Fruit fly (Drosophila melanogaster): ENCODE results near the gene sty.

DNA sequence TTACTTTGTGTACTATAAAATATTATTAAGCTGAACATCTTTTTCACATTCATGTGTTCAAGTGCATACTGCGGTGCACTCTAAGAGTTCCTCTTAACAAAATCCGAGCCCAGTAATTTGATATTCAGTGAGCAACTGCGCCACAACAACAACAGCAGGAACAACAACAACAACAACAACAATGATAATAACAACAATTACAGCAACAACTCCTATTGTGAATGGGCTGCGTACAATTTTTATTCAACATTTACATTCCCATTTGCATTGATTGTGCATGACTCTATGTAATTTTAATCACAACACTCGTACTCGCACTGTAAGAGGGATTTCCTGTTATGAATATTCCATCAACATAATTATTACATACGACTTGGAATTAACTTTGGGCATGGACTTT is 37.1 kb downstream of the sty start:
- no peak for TF ChIP-seq CG32006 (GFP tag; optimal IDR thresholded peaks at IDR 0.05)
- no peak for TF ChIP-seq eg (GFP tag; IDR thresholded peaks at IDR 0.05)
- TF ChIP-seq Hr39 (GFP tag; optimal IDR thresholded peaks at IDR 0.05): no peak
- no peak for TF ChIP-seq spab (GFP tag; optimal IDR thresholded peaks at IDR 0.05)
